Fruit fly (Drosophila melanogaster): ENCODE measurements around the gene CG31808.

The CG31808 gene

DNA sequence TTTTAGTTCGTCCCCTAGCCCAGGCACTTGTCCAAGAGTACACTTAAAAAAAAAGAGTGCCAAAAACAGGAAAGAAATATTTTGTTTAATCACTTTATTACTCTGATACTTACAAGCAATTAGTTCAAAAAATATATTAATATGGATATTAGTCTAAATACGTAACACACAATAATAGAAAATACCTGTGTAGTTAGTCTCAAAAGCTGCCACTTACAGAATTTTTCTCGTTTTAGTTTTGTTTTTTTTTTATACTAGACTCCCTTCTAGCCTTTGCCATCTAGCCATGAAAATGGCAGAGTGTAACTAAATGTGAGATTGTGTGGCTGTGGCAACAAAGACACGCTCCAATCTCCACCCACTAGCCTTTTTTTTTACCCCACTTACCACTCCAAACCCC lies 28.1 kb downstream of the CG31808 start (continued):
- TF ChIP-seq Eip93F (GFP tag; optimal IDR thresholded peaks at IDR 0.05), result no peak
- TF ChIP-seq CG15336 (GFP tag; IDR thresholded peaks at IDR 0.05), result peak; percentile 82
- TF ChIP-seq CG11762 (GFP tag; optimal IDR thresholded peaks at IDR 0.05; ENCODE audit: insufficient read depth), result peak; percentile 24
- peak; percentile 87 for TF ChIP-seq CG8119 (GFP tag; IDR thresholded peaks at IDR 0.05)
- peak; percentile 65 for TF ChIP-seq fd59A (GFP tag; optimal IDR thresholded peaks at IDR 0.05)
- peak; percentile 94 for TF ChIP-seq Eip78C (GFP tag)
- TF ChIP-seq esn (GFP tag; optimal IDR thresholded peaks at IDR 0.05), result peak; percentile 32
- peak; percentile 52 for TF ChIP-seq CG34406 (GFP tag; optimal IDR thresholded peaks at IDR 0.05)
- peak; percentile 27 to 67 for TF ChIP-seq salr (GFP tag; optimal IDR thresholded peaks at IDR 0.05)
- TF ChIP-seq Lpt (GFP tag; optimal IDR thresholded peaks at IDR 0.05), result peak; percentile 81
- TF ChIP-seq Met (GFP tag; optimal IDR thresholded peaks at IDR 0.05), result no peak
- TF ChIP-seq CG11902 (GFP tag; optimal IDR thresholded peaks at IDR 0.05), result no peak
- TF ChIP-seq svp (GFP tag), result no peak
- TF ChIP-seq CG32006 (GFP tag; optimal IDR thresholded peaks at IDR 0.05), result peak; percentile 87
- TF ChIP-seq CG3919 (GFP tag; optimal IDR thresholded peaks at IDR 0.05), result peak; percentile 77
- TF ChIP-seq topi (GFP tag; optimal IDR thresholded peaks at IDR 0.05), result peak; percentile 25
- TF ChIP-seq Ets21C (GFP tag; optimal IDR thresholded peaks at IDR 0.05), result no peak
- TF ChIP-seq Hr39 (GFP tag; optimal IDR thresholded peaks at IDR 0.05), result no peak
- TF ChIP-seq CG6163 (GFP tag; IDR thresholded peaks at IDR 0.05), result peak; percentile 47; the same call in 2 of the 3 replicates
- no peak for TF ChIP-seq Sox15 (GFP tag; optimal IDR thresholded peaks at IDR 0.05)
- peak; percentile 50 for TF ChIP-seq CG8632 (GFP tag; optimal IDR thresholded peaks at IDR 0.05)
- TF ChIP-seq acj6 (GFP tag; optimal IDR thresholded peaks at IDR 0.05), result peak; percentile 71
- peak; percentile 30 for TF ChIP-seq CG7368 (GFP tag; optimal IDR thresholded peaks at IDR 0.05)
- TF ChIP-seq CG1621 (tag; optimal IDR thresholded peaks at IDR 0.05), result peak; percentile 47
- no peak for TF ChIP-seq CG31627 (GFP tag; optimal IDR thresholded peaks at IDR 0.05)
- TF ChIP-seq CG9139 (GFP tag; optimal IDR thresholded peaks at IDR 0.05), result peak; percentile 57

dm6 chr2L:16686412-16687043 lies 29.5 kb downstream of the CG31808 start:
- TF ChIP-seq esn (GFP tag; optimal IDR thresholded peaks at IDR 0.05), result peak; percentile 18
- peak; percentile 53 for TF ChIP-seq Sox14 (GFP tag; optimal IDR thresholded peaks at IDR 0.05)
- peak; percentile 80 for TF ChIP-seq CG6163 (GFP tag; IDR thresholded peaks at IDR 0.05)
- TF ChIP-seq fkh (GFP tag; optimal IDR thresholded peaks at IDR 0.05), result no peak
- peak; percentile 50 for TF ChIP-seq dac (GFP tag; optimal IDR thresholded peaks at IDR 0.05)
- TF ChIP-seq CG11294 (GFP tag; IDR thresholded peaks at IDR 0.05), result 0 out of 2 replicates have a peak, but pooled peaks have one; percentile 27
- TF ChIP-seq lz (GFP tag; optimal IDR thresholded peaks at IDR 0.05), result peak; percentile 28
- TF ChIP-seq OdsH (GFP tag; optimal IDR thresholded peaks at IDR 0.05), result peak; percentile 17
- TF ChIP-seq CG6854 (GFP tag; optimal IDR thresholded peaks at IDR 0.05), result peak; percentile 82
- TF ChIP-seq Ets96B (tag; optimal IDR thresholded peaks at IDR 0.05), result peak; percentile 55
- TF ChIP-seq Hr39 (GFP tag; optimal IDR thresholded peaks at IDR 0.05), result peak; percentile 18
- no peak for TF ChIP-seq CG4318 (GFP tag; optimal IDR thresholded peaks at IDR 0.05)
- TF ChIP-seq CG11902 (GFP tag; optimal IDR thresholded peaks at IDR 0.05), result no peak
- no peak for TF ChIP-seq Eip93F (GFP tag; optimal IDR thresholded peaks at IDR 0.05)
- peak; percentile 41; the same call in 1 of the 2 replicates for TF ChIP-seq Gug (GFP tag; IDR thresholded peaks at IDR 0.05)
- TF ChIP-seq Sox15 (GFP tag; optimal IDR thresholded peaks at IDR 0.05), result no peak
- peak; percentile 28 for TF ChIP-seq CG8319 (GFP tag; optimal IDR thresholded peaks at IDR 0.05)
- peak; percentile 51 for TF ChIP-seq vri (GFP tag; optimal IDR thresholded peaks at IDR 0.05)
- peak; percentile 78 for TF ChIP-seq CG16779 (tag; optimal IDR thresholded peaks at IDR 0.05)
- peak; percentile 82 for TF ChIP-seq CG8119 (GFP tag; IDR thresholded peaks at IDR 0.05)
- TF ChIP-seq spab (GFP tag; optimal IDR thresholded peaks at IDR 0.05), result peak; percentile 60
- peak; percentile 72 for TF ChIP-seq dsx (GFP tag; optimal IDR thresholded peaks at IDR 0.05; ENCODE audit: poor library complexity, severe bottlenecking)
- peak; percentile 55 for TF ChIP-seq pdm3 (GFP tag; optimal IDR thresholded peaks at IDR 0.05)
- peak; percentile 65 for TF ChIP-seq CG3032 (tag; optimal IDR thresholded peaks at IDR 0.05)
- TF ChIP-seq achi (GFP tag; optimal IDR thresholded peaks at IDR 0.05), result peak; percentile 47
- peak; percentile 79 for TF ChIP-seq CG15336 (GFP tag; IDR thresholded peaks at IDR 0.05)
- TF ChIP-seq CG31627 (GFP tag; optimal IDR thresholded peaks at IDR 0.05), result peak; percentile 11
- peak; percentile 84 for TF ChIP-seq CG9139 (GFP tag; optimal IDR thresholded peaks at IDR 0.05)
- peak; percentile 29 for TF ChIP-seq topi (GFP tag; optimal IDR thresholded peaks at IDR 0.05)
- peak; percentile 38 for TF ChIP-seq CG10631 (GFP tag; optimal IDR thresholded peaks at IDR 0.05)
- peak; percentile 89 for TF ChIP-seq eg (GFP tag; IDR thresholded peaks at IDR 0.05)
- TF ChIP-seq CG6808 (GFP tag; optimal IDR thresholded peaks at IDR 0.05), result peak; percentile 83
- peak; percentile 47 for TF ChIP-seq Hr4 (GFP tag; optimal IDR thresholded peaks at IDR 0.05)
- peak; percentile 37 for TF ChIP-seq fd59A (GFP tag; optimal IDR thresholded peaks at IDR 0.05)
- peak; percentile 17 for TF ChIP-seq acj6 (GFP tag; optimal IDR thresholded peaks at IDR 0.05)
